Fruit fly (Drosophila melanogaster) whole organism, embryonic: ENCODE data around the gene CG10486.

Experiments used
- Atf-2 ChIP-seq: fragments of 200-800 bp; sonication (Bioruptor generic); optimal IDR thresholded peaks from 2 replicates; lab custom pipeline; 2016; ENCODE audit warnings: missing biosample characterization, missing genetic modification characterization
- Atf6 ChIP-seq: fragments of 200-800 bp; sonication (Bioruptor generic); IDR thresholded peaks from 2 replicates; pipeline ENCODE4 v1.3.6; 2022; ENCODE audit warnings: missing biosample characterization, missing genetic modification characterization
- C15 ChIP-seq: fragments of 200-800 bp; sonication (Bioruptor generic); IDR thresholded peaks from 3 replicates; pipeline ENCODE4 v1.3.6; 2022; ENCODE audit warnings: missing biosample characterization, missing genetic modification characterization
- CG10274 ChIP-seq: fragments of 200-800 bp; sonication (Bioruptor generic); optimal IDR thresholded peaks from 3 replicates; lab custom pipeline; 2017; ENCODE audit warnings: missing biosample characterization, mild to moderate bottlenecking, missing genetic modification characterization
- CG10321 ChIP-seq: fragments of 200-800 bp; sonication (Bioruptor generic); IDR thresholded peaks from 2 replicates; pipeline ENCODE4 v1.3.6; 2022; ENCODE audit warnings: missing biosample characterization, missing genetic modification characterization
- CG11085 ChIP-seq: fragments of 200-800 bp; sonication (Bioruptor generic); IDR thresholded peaks from 2 replicates; pipeline ENCODE4 v1.3.6; 2022; ENCODE audit warnings: missing biosample characterization, missing genetic modification characterization
- CG11247 ChIP-seq: fragments of 200-800 bp; sonication (Bioruptor generic); IDR thresholded peaks from 2 replicates; pipeline ENCODE4 v1.3.6; 2022; ENCODE audit warnings: missing biosample characterization, missing genetic modification characterization
- CG12155 ChIP-seq: fragments of 200-800 bp; sonication (Bioruptor generic); optimal IDR thresholded peaks from 3 replicates; lab custom pipeline; 2016; ENCODE audit warnings: missing biosample characterization, missing genetic modification characterization
- CG12769 ChIP-seq: fragments of 200-800 bp; sonication (Bioruptor generic); optimal IDR thresholded peaks from 2 replicates; lab custom pipeline; 2019; ENCODE audit warnings: missing biosample characterization, mild to moderate bottlenecking, missing genetic modification characterization, moderate library complexity
- CG13287 ChIP-seq: fragments of 200-800 bp; sonication (Bioruptor generic); IDR thresholded peaks from 2 replicates; pipeline ENCODE4 v1.3.6; 2022; ENCODE audit warnings: missing biosample characterization, missing genetic modification characterization; ENCODE audit not compliant: partially characterized antibody
- CG14050 ChIP-seq: fragments of 200-800 bp; sonication (Bioruptor generic); IDR thresholded peaks from 3 replicates; pipeline ENCODE4 v1.3.6; 2022; ENCODE audit warnings: missing biosample characterization, missing genetic modification characterization
- CG1602 ChIP-seq: fragments of 200-800 bp; sonication (Bioruptor generic); optimal IDR thresholded peaks from 3 replicates; lab custom pipeline; 2016; ENCODE audit warnings: missing biosample characterization, missing genetic modification characterization
- CG17912 ChIP-seq: fragments of 200-800 bp; sonication (Bioruptor generic); optimal IDR thresholded peaks from 2 replicates; lab custom pipeline; 2018; ENCODE audit warnings: missing biosample characterization, mild to moderate bottlenecking, missing genetic modification characterization
- CG1792 ChIP-seq: fragments of 200-800 bp; sonication (Bioruptor generic); optimal IDR thresholded peaks from 2 replicates; lab custom pipeline; 2016; ENCODE audit warnings: missing biosample characterization, missing genetic modification characterization
- CG18262 ChIP-seq: fragments of 200-800 bp; optimal IDR thresholded peaks from 3 replicates; lab custom pipeline; 2019; ENCODE audit warnings: missing biosample characterization, mild to moderate bottlenecking, missing genetic modification characterization, moderate library complexity
- CG18476 ChIP-seq: fragments of 200-800 bp; sonication (Bioruptor generic); optimal IDR thresholded peaks from 2 replicates; lab custom pipeline; 2016; ENCODE audit warnings: missing biosample characterization, mild to moderate bottlenecking, missing genetic modification characterization
- CG18599 ChIP-seq: fragments of 200-800 bp; sonication (Bioruptor generic); optimal IDR thresholded peaks from 3 replicates; lab custom pipeline; 2017; ENCODE audit warnings: missing biosample characterization, missing genetic modification characterization, mild to moderate bottlenecking, moderate library complexity, missing genetic modification reagents
- CG18619 ChIP-seq: fragments of 200-800 bp; sonication (Bioruptor generic); optimal IDR thresholded peaks from 3 replicates; lab custom pipeline; 2017; ENCODE audit warnings: missing biosample characterization, mild to moderate bottlenecking, missing genetic modification characterization
- CG30431 ChIP-seq: fragments of 200-800 bp; sonication (Bioruptor generic); optimal IDR thresholded peaks from 2 replicates; lab custom pipeline; 2017; ENCODE audit warnings: missing biosample characterization, missing genetic modification characterization
- CG32772 ChIP-seq: fragments of 200-800 bp; sonication (Bioruptor generic); IDR thresholded peaks from 2 replicates; pipeline ENCODE4 v1.3.6; 2022; ENCODE audit warnings: missing biosample characterization, missing genetic modification characterization
- CG33213 ChIP-seq: fragments of 200-800 bp; sonication (Bioruptor generic); optimal IDR thresholded peaks from 3 replicates; lab custom pipeline; 2016; ENCODE audit warnings: missing biosample characterization, missing genetic modification characterization
- CG42726 ChIP-seq: fragments of 200-800 bp; sonication (Bioruptor generic); IDR thresholded peaks from 2 replicates; pipeline ENCODE4 v1.3.6; 2022; ENCODE audit warnings: missing biosample characterization, missing genetic modification characterization; ENCODE audit not compliant: partially characterized antibody
- CG4328 ChIP-seq: fragments of 200-800 bp; sonication (Bioruptor generic); optimal IDR thresholded peaks from 3 replicates; lab custom pipeline; 2017; ENCODE audit warnings: missing biosample characterization, missing genetic modification reagents, missing genetic modification characterization
- CG6175 ChIP-seq: fragments of 200-800 bp; sonication (Bioruptor generic); IDR thresholded peaks from 3 replicates; pipeline ENCODE4 v1.3.6; 2022; ENCODE audit warnings: missing biosample characterization, missing genetic modification characterization
- CG7839 ChIP-seq: fragments of 200-800 bp; sonication (Bioruptor generic); optimal IDR thresholded peaks from 3 replicates; lab custom pipeline; 2018; ENCODE audit warnings: missing biosample characterization, mild to moderate bottlenecking, missing genetic modification characterization, moderate library complexity
- CG7928 ChIP-seq: fragments of 200-800 bp; sonication (Bioruptor generic); optimal IDR thresholded peaks from 2 replicates; lab custom pipeline; 2017; ENCODE audit warnings: missing biosample characterization, mild to moderate bottlenecking, missing genetic modification characterization
- CG7987 ChIP-seq: fragments of 200-800 bp; sonication (Bioruptor generic); optimal IDR thresholded peaks from 2 replicates; lab custom pipeline; 2018; ENCODE audit warnings: missing biosample characterization, mild to moderate bottlenecking, missing genetic modification characterization, moderate library complexity
- CG8478 ChIP-seq: fragments of >200 bp; optimal IDR thresholded peaks from 2 replicates; lab custom pipeline; 2018
- Camta ChIP-seq: fragments of 200-800 bp; sonication (Bioruptor generic); optimal IDR thresholded peaks from 2 replicates; lab custom pipeline; 2016; ENCODE audit warnings: missing biosample characterization, missing genetic modification characterization
- H15 ChIP-seq: fragments of 200-800 bp; sonication (Bioruptor generic); IDR thresholded peaks from 3 replicates; pipeline ENCODE4 v1.3.6; 2022; ENCODE audit warnings: missing biosample characterization, missing genetic modification characterization
- HHEX ChIP-seq: fragments of 200-800 bp; sonication (Bioruptor generic); optimal IDR thresholded peaks from 3 replicates; lab custom pipeline; 2017; ENCODE audit warnings: missing biosample characterization, mild to moderate bottlenecking, missing genetic modification characterization, missing genetic modification reagents
- Hey ChIP-seq: fragments of 200-800 bp; sonication (Bioruptor generic); optimal IDR thresholded peaks from 3 replicates; lab custom pipeline; 2018; ENCODE audit warnings: missing biosample characterization, mild to moderate bottlenecking, missing genetic modification characterization
- Lhr ChIP-seq: fragments of 200-800 bp; sonication (Bioruptor generic); optimal IDR thresholded peaks from 3 replicates; lab custom pipeline; 2017; ENCODE audit warnings: mild to moderate bottlenecking, missing biosample characterization, missing genetic modification reagents, missing genetic modification characterization
- Max ChIP-seq: fragments of 200-800 bp; sonication (Bioruptor generic); optimal IDR thresholded peaks from 2 replicates; lab custom pipeline; 2016; ENCODE audit warnings: missing biosample characterization, mild to moderate bottlenecking, missing genetic modification characterization
- Ptx1 ChIP-seq: fragments of 200-800 bp; sonication (Bioruptor generic); IDR thresholded peaks from 2 replicates; pipeline ENCODE4 v1.3.6; 2022; ENCODE audit warnings: missing biosample characterization, missing genetic modification characterization
- Scr ChIP-seq: fragments of 200-800 bp; sonication (Bioruptor generic); IDR thresholded peaks from 2 replicates; pipeline ENCODE4 v1.3.6; 2022; ENCODE audit warnings: missing biosample characterization, missing genetic modification characterization; ENCODE audit not compliant: partially characterized antibody
- Sox100B ChIP-seq: fragments of 200-800 bp; sonication (Bioruptor generic); optimal IDR thresholded peaks from 3 replicates; lab custom pipeline; 2018; ENCODE audit warnings: missing biosample characterization, mild to moderate bottlenecking, missing genetic modification characterization
- ase ChIP-seq: fragments of 200-800 bp; sonication (Bioruptor generic); IDR thresholded peaks from 3 replicates; pipeline ENCODE4 v1.3.6; 2022; ENCODE audit warnings: missing biosample characterization, missing genetic modification characterization
- chif ChIP-seq, 2 experiments: fragments of 200-800 bp; sonication (Bioruptor generic); optimal IDR thresholded peaks; 3 replicates each; lab custom pipeline; 2016; ENCODE audit warnings: missing biosample characterization in 2 of 2, missing genetic modification characterization in 2 of 2
- gce ChIP-seq: fragments of 200-800 bp; sonication (Bioruptor generic); IDR thresholded peaks from 3 replicates; pipeline ENCODE4 v1.3.6; 2022; ENCODE audit warnings: missing biosample characterization, missing genetic modification characterization
- grau ChIP-seq: fragments of 200-800 bp; optimal IDR thresholded peaks from 3 replicates; lab custom pipeline; 2019; ENCODE audit warnings: missing biosample characterization, mild to moderate bottlenecking, missing genetic modification characterization, moderate library complexity
- hbn ChIP-seq: fragments of 200-800 bp; sonication (Bioruptor generic); IDR thresholded peaks from 2 replicates; pipeline ENCODE4 v1.3.6; 2022; ENCODE audit warnings: missing biosample characterization, missing genetic modification characterization; ENCODE audit not compliant: partially characterized antibody
- klu ChIP-seq: fragments of 200-800 bp; sonication (Bioruptor generic); IDR thresholded peaks from 2 replicates; pipeline ENCODE4 v1.3.6; 2022; ENCODE audit warnings: missing biosample characterization, missing genetic modification characterization
- odd ChIP-seq: fragments of 200-800 bp; sonication (Bioruptor generic); optimal IDR thresholded peaks from 2 replicates; lab custom pipeline; 2017; ENCODE audit warnings: missing biosample characterization, mild to moderate bottlenecking, missing genetic modification characterization
- psq ChIP-seq: fragments of 200-800 bp; sonication (Bioruptor generic); optimal IDR thresholded peaks from 2 replicates; lab custom pipeline; 2017; ENCODE audit warnings: missing biosample characterization, missing genetic modification characterization
- row ChIP-seq: fragments of 200-800 bp; sonication (Bioruptor generic); IDR thresholded peaks from 3 replicates; pipeline ENCODE4 v1.3.6; 2022; ENCODE audit warnings: missing biosample characterization, missing genetic modification characterization
- shn ChIP-seq: fragments of 200-800 bp; sonication (Bioruptor generic); optimal IDR thresholded peaks from 3 replicates; lab custom pipeline; 2016; ENCODE audit warnings: missing biosample characterization, missing genetic modification characterization
- tap ChIP-seq: fragments of 200-800 bp; optimal IDR thresholded peaks from 3 replicates; lab custom pipeline; 2019; ENCODE audit warnings: missing biosample characterization, mild to moderate bottlenecking, missing genetic modification characterization, moderate library complexity
- tio ChIP-seq: fragments of 200-800 bp; sonication (Bioruptor generic); optimal IDR thresholded peaks from 2 replicates; lab custom pipeline; 2017; ENCODE audit warnings: missing biosample characterization, missing genetic modification characterization, inconsistent platforms
- tll ChIP-seq, 2 experiments: fragments of 200-800 bp in 1 of 2; fragments of >200 bp in 1 of 2; sonication (Bioruptor generic) in 1 of 2; optimal IDR thresholded peaks; 2 replicates each; lab custom pipeline; 2017 to 2019; ENCODE audit warnings: missing biosample characterization in 2 of 2, missing genetic modification characterization in 2 of 2, mild to moderate bottlenecking in 1 of 2, moderate library complexity in 1 of 2
- tx ChIP-seq: fragments of 200-800 bp; sonication (Bioruptor generic); optimal IDR thresholded peaks from 2 replicates; lab custom pipeline; 2016; ENCODE audit warnings: missing biosample characterization, missing genetic modification characterization

CG10486 gene

dm6 chr3L:5923646-5924122 is 17.2 kb upstream of the CG10486 start, which contains the start of gene CG33523 (continued):
- TF ChIP-seq CG7839 (no peak), psq (no peak), klu (GFP tag; lab: Robert Waterston, UW) (no peak), Atf6 (GFP tag; lab: Robert Waterston, UW) (peak; percentile 39; the same call in 1 of the 2 replicates), CG10274 (GFP tag; lab: Kevin White, UChicago) (no peak), HHEX (no peak), ase (GFP tag; lab: Robert Waterston, UW) (no peak), CG18476 (GFP tag; lab: Kevin White, UChicago) (no peak), chif (GFP tag; optimal IDR thresholded peaks at IDR 0.05; lab: Kevin White, UChicago) (no peak), Hey (tag; lab: Kevin White, UChicago) (peak; percentile 14), gce (GFP tag; lab: Robert Waterston, UW) (no peak), CG14050 (GFP tag; lab: Robert Waterston, UW) (no peak), CG7928 (no peak), CG6175 (peak; percentile 76; the same call in 2 of the 3 replicates), odd (GFP tag; lab: Kevin White, UChicago) (no peak), shn (no peak), tll (GFP tag; optimal IDR thresholded peaks at IDR 0.05; lab: Kevin White, UChicago) (no peak), CG8478 (lab: Kevin White, UChicago) (no peak), CG12155 (GFP tag; lab: Kevin White, UChicago) (no peak), Atf-2 (GFP tag; lab: Kevin White, UChicago) (no peak), CG11247 (GFP tag; lab: Robert Waterston, UW) (0 out of 2 replicates have a peak, but pooled peaks have one; percentile 16), Camta (GFP tag; lab: Kevin White, UChicago) (no peak), CG33213 (GFP tag; lab: Kevin White, UChicago) (no peak), CG18619 (GFP tag; lab: Kevin White, UChicago) (no peak), Scr (GFP tag; lab: Robert Waterston, UW) (no peak), tx (GFP tag; lab: Kevin White, UChicago) (no peak), CG13287 (GFP tag; lab: Robert Waterston, UW) (no peak; the same call in 1 of the 2 replicates), CG18262 (no peak), CG30431 (no peak), Sox100B (no peak), CG4328 (GFP tag; lab: Kevin White, UChicago) (no peak), C15 (GFP tag; lab: Robert Waterston, UW) (no peak), hbn (GFP tag; lab: Robert Waterston, UW) (no peak), CG1792 (no peak), CG17912 (GFP tag; lab: Kevin White, UChicago) (no peak), CG10321 (GFP tag; lab: Robert Waterston, UW) (no peak), row (GFP tag; lab: Robert Waterston, UW) (no peak), CG7987 (no peak), CG11085 (GFP tag; lab: Robert Waterston, UW) (no peak), CG1602 (GFP tag; lab: Kevin White, UChicago) (no peak), tap (tag; lab: Kevin White, UChicago) (no peak), Lhr (GFP tag; lab: Kevin White, UChicago) (no peak), Ptx1 (0 out of 2 replicates have a peak, but pooled peaks have one; percentile 14), Max (no peak), CG12769 (tag; lab: Kevin White, UChicago) (peak; percentile 9), grau (tag; lab: Kevin White, UChicago) (no peak), CG18599 (GFP tag; lab: Kevin White, UChicago) (peak; percentile 33), tio (GFP tag; lab: Kevin White, UChicago) (no peak), CG32772 (GFP tag; lab: Robert Waterston, UW) (0 out of 2 replicates have a peak, but pooled peaks have one; percentile 10), H15 (no peak), CG42726 (GFP tag; lab: Robert Waterston, UW) (0 out of 2 replicates have a peak, but pooled peaks have one; percentile 39)
